Fruit fly (Drosophila melanogaster): Measurements from ENCODE around the gene Xport-A.

Gene Xport-A

DNA sequence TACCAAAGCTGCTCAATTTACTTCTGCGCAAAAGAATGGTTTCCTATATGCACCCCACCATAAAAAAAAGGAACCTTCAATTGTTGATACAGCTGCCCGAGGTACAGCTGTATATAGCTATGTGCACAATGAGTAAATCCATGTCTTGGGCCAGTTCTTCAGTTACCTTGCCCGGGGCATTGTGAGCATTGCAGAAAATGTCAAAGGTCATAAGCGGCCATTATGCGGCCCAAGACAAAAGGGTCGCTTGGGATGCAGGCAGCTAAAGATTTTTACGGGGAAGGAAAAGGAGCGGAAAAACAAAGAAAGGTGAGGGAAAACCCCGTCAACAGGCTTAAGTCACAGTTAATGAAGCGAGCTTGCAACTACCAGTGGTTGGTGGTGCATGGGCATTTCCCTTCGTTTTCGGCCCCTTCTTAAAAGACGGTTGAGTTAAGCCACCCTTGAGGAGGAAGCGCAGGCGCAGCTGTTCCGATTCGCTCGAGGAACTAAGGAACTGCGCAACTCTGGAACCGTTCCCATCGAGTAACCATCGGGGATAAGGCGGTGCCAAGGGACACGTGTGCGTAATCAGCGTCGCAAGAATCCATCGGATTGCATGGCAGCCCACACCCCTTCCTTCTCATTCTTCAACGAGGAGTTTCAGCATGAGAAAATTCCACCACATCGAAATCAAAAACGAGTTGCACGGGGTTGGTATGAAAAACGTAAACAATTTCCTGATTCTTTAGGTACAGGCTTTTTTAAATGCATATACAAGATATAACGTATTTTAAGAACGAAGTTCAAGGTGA lies 15.9 kb upstream of the Xport-A start:
- no peak for TF ChIP-seq CG13204 (GFP tag; optimal IDR thresholded peaks at IDR 0.05)
- no peak for TF ChIP-seq CG34367 (tag; optimal IDR thresholded peaks at IDR 0.05)
- no peak for TF ChIP-seq CG32121 (GFP tag; IDR thresholded peaks at IDR 0.05)
- no peak for TF ChIP-seq CG8301 (tag; optimal IDR thresholded peaks at IDR 0.05)
- TF ChIP-seq Snoo (tag; optimal IDR thresholded peaks at IDR 0.05), result no peak
- TF ChIP-seq CG4496 (GFP tag; IDR thresholded peaks at IDR 0.05), result no peak
- TF ChIP-seq Pif1A (GFP tag; optimal IDR thresholded peaks at IDR 0.05), result no peak
- no peak for TF ChIP-seq gl (tag; optimal IDR thresholded peaks at IDR 0.05)
- no peak for TF ChIP-seq CG17806 (tag; optimal IDR thresholded peaks at IDR 0.05)
- TF ChIP-seq Pif1B (GFP tag; optimal IDR thresholded peaks at IDR 0.05), result no peak
- no peak for TF ChIP-seq CG10348 (GFP tag; IDR thresholded peaks at IDR 0.05)
- no peak for TF ChIP-seq rn (GFP tag; IDR thresholded peaks at IDR 0.05)
- no peak for TF ChIP-seq fd96Ca (GFP tag; IDR thresholded peaks at IDR 0.05)
- TF ChIP-seq D1 (tag; optimal IDR thresholded peaks at IDR 0.05), result no peak
- no peak for TF ChIP-seq CG9948 (tag; optimal IDR thresholded peaks at IDR 0.05)
- no peak for TF ChIP-seq CG15710 (tag; optimal IDR thresholded peaks at IDR 0.05)
- TF ChIP-seq CG8159 (tag; optimal IDR thresholded peaks at IDR 0.05), result no peak

DNA sequence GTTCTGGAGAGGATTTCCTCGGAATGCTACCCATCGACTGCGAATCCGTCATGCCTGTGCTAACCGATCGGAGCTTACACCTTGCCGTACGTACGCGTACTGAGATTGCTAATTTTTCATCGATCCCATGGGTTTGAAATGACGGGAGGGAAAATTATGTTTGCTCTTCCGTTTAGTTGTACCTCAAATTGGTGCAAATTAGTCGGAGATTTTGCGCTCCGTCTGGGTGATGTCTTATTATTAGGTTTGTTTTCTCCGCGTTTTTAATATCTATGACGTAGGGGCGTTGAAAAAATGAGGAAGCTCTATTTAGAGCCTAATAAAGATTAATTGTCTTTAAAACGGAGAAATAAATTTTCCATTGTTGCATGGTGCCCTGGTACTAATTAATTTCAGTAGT lies 13.3 kb upstream of the Xport-A start, which contains the start of gene CG4459:
Gene CG4459 (minus strand): TSS at position 101 of the 400 bp plus-strand sequence.
- TF ChIP-seq CG17806 (tag; optimal IDR thresholded peaks at IDR 0.05), result no peak
- TF ChIP-seq CG8159 (tag; optimal IDR thresholded peaks at IDR 0.05), result no peak
- TF ChIP-seq CG12605 (GFP tag; IDR thresholded peaks at IDR 0.05), result no peak
- no peak for TF ChIP-seq CG9948 (tag; optimal IDR thresholded peaks at IDR 0.05)

DNA sequence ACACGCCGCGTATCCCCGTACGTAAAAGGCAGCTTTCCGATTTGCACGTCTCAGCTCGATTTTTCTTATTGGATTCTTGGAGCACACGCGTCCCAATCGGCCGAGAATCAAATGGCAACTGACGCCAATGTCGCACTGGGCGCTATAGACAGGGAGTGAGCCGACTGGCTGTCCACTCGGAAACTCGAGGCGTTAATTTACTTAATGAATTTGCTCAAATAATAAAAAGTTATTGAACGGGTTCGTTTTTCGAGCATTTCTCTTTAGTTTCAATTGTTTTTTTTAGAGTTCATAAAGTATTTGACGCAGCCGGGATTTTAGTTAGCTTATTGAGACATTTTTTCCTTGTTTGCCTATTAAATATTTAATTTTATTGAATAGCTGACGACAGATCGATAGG lies 10.1 kb upstream of the Xport-A start, which contains the start of gene CG4462:
Gene CG4462 (minus strand): TSS at position 101 of the 400 bp plus-strand sequence.
- TF ChIP-seq CG15710 (tag; optimal IDR thresholded peaks at IDR 0.05), result no peak
- no peak for TF ChIP-seq CG12605 (GFP tag; IDR thresholded peaks at IDR 0.05)
- TF ChIP-seq Snoo (tag; optimal IDR thresholded peaks at IDR 0.05), result no peak
- no peak for TF ChIP-seq CG34367 (tag; optimal IDR thresholded peaks at IDR 0.05)
- TF ChIP-seq CG4496 (GFP tag; IDR thresholded peaks at IDR 0.05), result no peak
- no peak for TF ChIP-seq rn (GFP tag; IDR thresholded peaks at IDR 0.05)
- TF ChIP-seq Pif1B (GFP tag; optimal IDR thresholded peaks at IDR 0.05), result no peak
- no peak for TF ChIP-seq gl (tag; optimal IDR thresholded peaks at IDR 0.05)
- TF ChIP-seq fd96Ca (GFP tag; IDR thresholded peaks at IDR 0.05), result no peak
- no peak for TF ChIP-seq CG8301 (tag; optimal IDR thresholded peaks at IDR 0.05)
- no peak for TF ChIP-seq CG8159 (tag; optimal IDR thresholded peaks at IDR 0.05)
- TF ChIP-seq CG13204 (GFP tag; optimal IDR thresholded peaks at IDR 0.05), result no peak
- no peak for TF ChIP-seq CG14655 (GFP tag; optimal IDR thresholded peaks at IDR 0.05)

DNA sequence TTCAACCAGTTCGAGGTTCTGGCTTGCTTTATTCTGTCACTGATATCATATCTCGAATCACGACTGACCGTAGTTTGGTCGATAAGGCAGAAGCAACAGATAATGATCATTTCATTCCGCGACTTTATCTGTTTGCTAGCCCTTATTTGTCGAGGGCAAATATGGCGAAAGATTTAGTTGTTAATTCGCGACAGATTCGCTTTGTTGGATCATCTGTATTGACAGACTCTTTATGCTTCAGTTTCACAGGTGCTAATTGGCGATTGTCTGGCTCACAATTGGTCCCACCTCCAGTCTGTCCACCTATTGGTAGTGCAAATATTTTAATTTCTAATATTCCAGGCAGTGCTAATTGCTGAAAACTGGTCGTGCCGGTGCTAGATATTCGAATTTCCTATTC lies 9.1 kb upstream of the Xport-A start:
- TF ChIP-seq D1 (tag; optimal IDR thresholded peaks at IDR 0.05) (no peak), EcR (GFP tag; optimal IDR thresholded peaks at IDR 0.05) (no peak), Pif1B (GFP tag; optimal IDR thresholded peaks at IDR 0.05) (peak; percentile 77), CG34367 (tag; optimal IDR thresholded peaks at IDR 0.05) (peak; percentile 41), fd96Ca (GFP tag; IDR thresholded peaks at IDR 0.05) (no peak), rn (GFP tag; IDR thresholded peaks at IDR 0.05) (no peak), gl (tag; optimal IDR thresholded peaks at IDR 0.05) (peak; percentile 63), Ets98B (GFP tag; IDR thresholded peaks at IDR 0.05) (no peak), Pif1A (GFP tag; optimal IDR thresholded peaks at IDR 0.05) (peak; percentile 83), CG8301 (tag; optimal IDR thresholded peaks at IDR 0.05) (no peak)

DNA sequence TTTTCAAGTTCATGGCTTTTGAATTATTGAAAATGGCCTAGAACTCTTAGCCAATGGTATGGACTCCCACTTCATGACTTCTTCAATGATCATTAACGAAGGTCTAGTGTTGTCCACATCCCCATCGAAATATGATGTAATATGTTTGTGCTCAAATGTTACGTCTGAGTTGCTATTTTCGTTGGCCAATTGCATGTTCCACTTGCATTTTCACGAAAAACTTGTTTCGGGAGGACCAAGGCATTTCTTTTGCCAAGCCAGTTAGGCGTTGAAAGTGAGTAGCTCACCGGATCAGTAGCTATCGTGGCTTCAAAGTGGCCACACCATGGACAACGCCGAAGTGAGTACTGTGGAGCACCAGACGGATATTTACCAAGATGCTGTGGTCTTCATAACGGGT lies 3.0 kb upstream of the Xport-A start, which contains the start of gene CG4770:
Gene CG4770 (plus strand): TSS at position 301 of the 400 bp plus-strand sequence.
- TF ChIP-seq CG12605 (GFP tag; IDR thresholded peaks at IDR 0.05) (no peak), CG10348 (GFP tag; IDR thresholded peaks at IDR 0.05) (no peak), Ets98B (GFP tag; IDR thresholded peaks at IDR 0.05) (no peak; the same call in 1 of the 2 replicates), CG4496 (GFP tag; IDR thresholded peaks at IDR 0.05) (no peak)

DNA sequence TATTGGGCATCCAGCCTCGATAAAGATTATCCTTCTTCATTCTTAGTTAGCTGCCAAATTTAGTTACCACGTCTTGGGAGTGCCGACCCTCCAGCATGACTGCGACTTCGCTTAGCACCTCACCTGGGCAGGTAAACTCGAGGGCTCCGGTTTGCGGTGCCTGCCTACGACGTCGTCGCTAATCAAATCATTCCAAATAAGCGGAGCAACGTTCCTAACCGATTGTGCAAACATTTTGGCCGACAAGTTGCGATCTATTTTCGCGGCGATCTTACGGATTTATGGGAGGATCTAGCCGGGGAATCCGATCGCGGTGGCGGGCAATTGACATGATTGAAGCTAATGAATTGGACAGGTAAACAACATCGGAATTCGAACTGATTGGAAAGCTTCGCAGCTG lies 2.5 kb upstream of the Xport-A start, which contains the start of gene CG4465:
Gene CG4465 (minus strand): TSS at position 101 of the 400 bp plus-strand sequence.
- TF ChIP-seq CG34367 (tag; optimal IDR thresholded peaks at IDR 0.05) (no peak), EcR (GFP tag; optimal IDR thresholded peaks at IDR 0.05) (no peak), CG15710 (tag; optimal IDR thresholded peaks at IDR 0.05) (no peak), Snoo (tag; optimal IDR thresholded peaks at IDR 0.05) (no peak), gl (tag; optimal IDR thresholded peaks at IDR 0.05) (no peak), CG8301 (tag; optimal IDR thresholded peaks at IDR 0.05) (no peak), fd96Ca (GFP tag; IDR thresholded peaks at IDR 0.05) (no peak), D1 (tag; optimal IDR thresholded peaks at IDR 0.05) (no peak), Pif1A (GFP tag; optimal IDR thresholded peaks at IDR 0.05) (no peak), CG4496 (GFP tag; IDR thresholded peaks at IDR 0.05) (no peak), Ets98B (GFP tag; IDR thresholded peaks at IDR 0.05) (no peak), rn (GFP tag; IDR thresholded peaks at IDR 0.05) (no peak), CG8159 (tag; optimal IDR thresholded peaks at IDR 0.05) (no peak), CG9948 (tag; optimal IDR thresholded peaks at IDR 0.05) (no peak), CG14655 (GFP tag; optimal IDR thresholded peaks at IDR 0.05) (no peak), CG13204 (GFP tag; optimal IDR thresholded peaks at IDR 0.05) (no peak), CG32121 (GFP tag; IDR thresholded peaks at IDR 0.05) (no peak), CG17806 (tag; optimal IDR thresholded peaks at IDR 0.05) (no peak), CG12605 (GFP tag; IDR thresholded peaks at IDR 0.05) (no peak)

All from whole organism, pupa.